Fruit fly (Drosophila melanogaster) whole organism, embryonic: Measurements from ENCODE around the gene djl.

Source experiments
- Ada2b ChIP-seq: fragments of 200-800 bp; sonication (Bioruptor generic); IDR thresholded peaks from 2 replicates; pipeline ENCODE4 v1.3.6; 2022; ENCODE audit warnings: missing biosample characterization, missing genetic modification characterization
- Asciz ChIP-seq: fragments of 200-800 bp; sonication (Bioruptor generic); optimal IDR thresholded peaks from 2 replicates; lab custom pipeline; 2017; ENCODE audit warnings: missing biosample characterization, mild to moderate bottlenecking, missing genetic modification characterization, missing genetic modification reagents
- B-H2 ChIP-seq: fragments of 200-800 bp; sonication (Bioruptor generic); optimal IDR thresholded peaks from 2 replicates; lab custom pipeline; 2018; ENCODE audit warnings: missing biosample characterization, mild to moderate bottlenecking, missing genetic modification characterization
- CG10147 ChIP-seq: fragments of 200-800 bp; sonication (Bioruptor generic); optimal IDR thresholded peaks from 2 replicates; lab custom pipeline; 2019; ENCODE audit warnings: missing biosample characterization, mild to moderate bottlenecking, missing genetic modification characterization, moderate library complexity
- CG1024 ChIP-seq: fragments of 200-800 bp; sonication (Bioruptor generic); IDR thresholded peaks from 2 replicates; pipeline ENCODE4 v1.3.6; 2022; ENCODE audit warnings: missing biosample characterization, missing genetic modification characterization
- CG10654 ChIP-seq: fragments of 200-800 bp; sonication (Bioruptor generic); optimal IDR thresholded peaks from 2 replicates; lab custom pipeline; 2016; ENCODE audit warnings: missing biosample characterization, missing genetic modification characterization
- CG11560 ChIP-seq: fragments of 200-800 bp; sonication (Bioruptor generic); IDR thresholded peaks from 3 replicates; pipeline ENCODE4 v1.3.6; 2022; ENCODE audit warnings: missing biosample characterization, missing genetic modification characterization
- CG12071 ChIP-seq: fragments of 200-800 bp; sonication (Bioruptor generic); optimal IDR thresholded peaks from 3 replicates; lab custom pipeline; 2018; ENCODE audit warnings: missing biosample characterization, mild to moderate bottlenecking, missing genetic modification characterization
- CG13123 ChIP-seq: fragments of 200-800 bp; sonication (Bioruptor generic); optimal IDR thresholded peaks from 2 replicates; lab custom pipeline; 2016; ENCODE audit warnings: missing biosample characterization, missing genetic modification characterization
- CG14050 ChIP-seq: fragments of 200-800 bp; sonication (Bioruptor generic); IDR thresholded peaks from 3 replicates; pipeline ENCODE4 v1.3.6; 2022; ENCODE audit warnings: missing biosample characterization, missing genetic modification characterization
- CG15073 ChIP-seq: fragments of 200-800 bp; sonication (Bioruptor generic); optimal IDR thresholded peaks from 2 replicates; lab custom pipeline; 2016; ENCODE audit warnings: missing biosample characterization, missing genetic modification characterization
- CG1602 ChIP-seq: fragments of 200-800 bp; sonication (Bioruptor generic); optimal IDR thresholded peaks from 3 replicates; lab custom pipeline; 2016; ENCODE audit warnings: missing biosample characterization, missing genetic modification characterization
- CG16815 ChIP-seq: fragments of 200-800 bp; sonication (Bioruptor generic); optimal IDR thresholded peaks from 3 replicates; lab custom pipeline; 2017; ENCODE audit warnings: missing biosample characterization, mild to moderate bottlenecking, missing genetic modification characterization
- CG17328 ChIP-seq: fragments of 200-800 bp; sonication (Bioruptor generic); IDR thresholded peaks from 2 replicates; pipeline ENCODE4 v1.3.6; 2022; ENCODE audit warnings: missing biosample characterization, missing genetic modification characterization
- CG2120 ChIP-seq: fragments of 200-800 bp; sonication (Bioruptor generic); optimal IDR thresholded peaks from 3 replicates; lab custom pipeline; 2016; ENCODE audit warnings: missing biosample characterization, missing genetic modification characterization
- CG2202 ChIP-seq: fragments of 200-800 bp; sonication (Bioruptor generic); optimal IDR thresholded peaks from 2 replicates; lab custom pipeline; 2018; ENCODE audit warnings: missing biosample characterization, mild to moderate bottlenecking, missing genetic modification characterization
- CG3065 ChIP-seq: fragments of 200-800 bp; sonication (Bioruptor generic); optimal IDR thresholded peaks from 2 replicates; lab custom pipeline; 2016; ENCODE audit warnings: missing biosample characterization, missing genetic modification characterization
- CG31224 ChIP-seq: fragments of 200-800 bp; sonication (Bioruptor generic); IDR thresholded peaks from 2 replicates; pipeline ENCODE4 v1.3.6; 2022; ENCODE audit warnings: missing biosample characterization, missing genetic modification characterization
- CG3163 ChIP-seq: fragments of 200-800 bp; sonication (Bioruptor generic); optimal IDR thresholded peaks from 3 replicates; lab custom pipeline; 2016; ENCODE audit warnings: missing biosample characterization, missing genetic modification characterization
- CG3838 ChIP-seq: fragments of 200-800 bp; sonication (Bioruptor generic); optimal IDR thresholded peaks from 3 replicates; lab custom pipeline; 2016; ENCODE audit warnings: missing biosample characterization, missing genetic modification characterization
- CG42726 ChIP-seq: fragments of 200-800 bp; sonication (Bioruptor generic); IDR thresholded peaks from 2 replicates; pipeline ENCODE4 v1.3.6; 2022; ENCODE audit warnings: missing biosample characterization, missing genetic modification characterization; ENCODE audit not compliant: partially characterized antibody
- CG4854 ChIP-seq: fragments of 200-800 bp; sonication (Bioruptor generic); optimal IDR thresholded peaks from 2 replicates; lab custom pipeline; 2016; ENCODE audit warnings: missing biosample characterization, missing genetic modification characterization, inconsistent platforms
- CG5245 ChIP-seq: fragments of 200-800 bp; sonication (Bioruptor generic); optimal IDR thresholded peaks from 3 replicates; lab custom pipeline; 2016; ENCODE audit warnings: missing biosample characterization, missing genetic modification characterization
- CG7963 ChIP-seq: fragments of 200-800 bp; sonication (Bioruptor generic); IDR thresholded peaks from 3 replicates; pipeline ENCODE4 v1.3.6; 2022; ENCODE audit warnings: missing biosample characterization, missing genetic modification characterization; ENCODE audit not compliant: partially characterized antibody
- CrebB ChIP-seq: fragments of 200-800 bp; sonication (Bioruptor generic); optimal IDR thresholded peaks from 3 replicates; lab custom pipeline; 2018; ENCODE audit warnings: missing biosample characterization, mild to moderate bottlenecking, missing genetic modification characterization
- Dp ChIP-seq: fragments of 200-800 bp; sonication (Bioruptor generic); optimal IDR thresholded peaks from 2 replicates; lab custom pipeline; 2018; ENCODE audit warnings: missing biosample characterization, mild to moderate bottlenecking, missing genetic modification characterization, moderate library complexity
- Elba2 ChIP-seq: fragments of 200-800 bp; sonication (Bioruptor generic); optimal IDR thresholded peaks from 3 replicates; lab custom pipeline; 2016; ENCODE audit warnings: missing biosample characterization, missing genetic modification characterization
- Fer1 ChIP-seq: fragments of 200-800 bp; sonication (Bioruptor generic); optimal IDR thresholded peaks from 2 replicates; lab custom pipeline; 2017; ENCODE audit warnings: missing biosample characterization, mild to moderate bottlenecking, missing genetic modification characterization
- Jarid2 ChIP-seq: fragments of 200-800 bp; sonication (Bioruptor generic); optimal IDR thresholded peaks from 3 replicates; lab custom pipeline; 2017; ENCODE audit warnings: mild to moderate bottlenecking, missing biosample characterization, missing genetic modification reagents, missing genetic modification characterization
- Myb ChIP-seq: fragments of 200-800 bp; sonication (Bioruptor generic); optimal IDR thresholded peaks from 2 replicates; lab custom pipeline; 2016; ENCODE audit warnings: missing biosample characterization, missing genetic modification characterization
- Ptx1 ChIP-seq: fragments of 200-800 bp; sonication (Bioruptor generic); IDR thresholded peaks from 2 replicates; pipeline ENCODE4 v1.3.6; 2022; ENCODE audit warnings: missing biosample characterization, missing genetic modification characterization
- Sox102F ChIP-seq: fragments of 200-800 bp; sonication (Bioruptor generic); optimal IDR thresholded peaks from 2 replicates; lab custom pipeline; 2018; ENCODE audit warnings: missing biosample characterization, mild to moderate bottlenecking, missing genetic modification characterization, moderate library complexity
- Spps ChIP-seq: fragments of 200-800 bp; sonication (Bioruptor generic); optimal IDR thresholded peaks from 2 replicates; lab custom pipeline; 2018; ENCODE audit warnings: missing biosample characterization, mild to moderate bottlenecking, missing genetic modification characterization
- bigmax ChIP-seq: fragments of 200-800 bp; sonication (Bioruptor generic); optimal IDR thresholded peaks from 2 replicates; lab custom pipeline; 2018; ENCODE audit warnings: missing biosample characterization, mild to moderate bottlenecking, missing genetic modification characterization
- cato ChIP-seq: fragments of 200-800 bp; sonication (Bioruptor generic); optimal IDR thresholded peaks from 2 replicates; lab custom pipeline; 2016; ENCODE audit warnings: missing biosample characterization, missing genetic modification characterization, borderline replicate concordance
- cg ChIP-seq: fragments of 200-800 bp; sonication (Bioruptor generic); optimal IDR thresholded peaks from 3 replicates; lab custom pipeline; 2019; ENCODE audit warnings: missing biosample characterization, mild to moderate bottlenecking, missing genetic modification characterization, moderate library complexity
- emc ChIP-seq: fragments of 200-800 bp; sonication (Bioruptor generic); optimal IDR thresholded peaks from 2 replicates; lab custom pipeline; 2016; ENCODE audit warnings: missing biosample characterization, missing genetic modification characterization
- fd96Cb ChIP-seq: fragments of 200-800 bp; sonication (Bioruptor generic); optimal IDR thresholded peaks from 2 replicates; lab custom pipeline; 2018; ENCODE audit warnings: missing biosample characterization, mild to moderate bottlenecking, missing genetic modification characterization, moderate library complexity
- fu2 ChIP-seq: fragments of 200-800 bp; sonication (Bioruptor generic); optimal IDR thresholded peaks from 2 replicates; lab custom pipeline; 2016; ENCODE audit warnings: missing biosample characterization, missing genetic modification characterization
- grn ChIP-seq: fragments of 200-800 bp; sonication (Bioruptor generic); optimal IDR thresholded peaks from 3 replicates; lab custom pipeline; 2017; ENCODE audit warnings: missing biosample characterization, missing genetic modification characterization
- hb ChIP-seq: fragments of 200-800 bp; sonication (Bioruptor generic); IDR thresholded peaks from 3 replicates; pipeline ENCODE4 v1.3.6; 2022; ENCODE audit warnings: missing biosample characterization, missing genetic modification characterization; ENCODE audit not compliant: partially characterized antibody
- jigr1 ChIP-seq: fragments of 200-800 bp; sonication (Bioruptor generic); IDR thresholded peaks from 3 replicates; pipeline ENCODE4 v1.3.6; 2022; ENCODE audit warnings: missing biosample characterization, missing genetic modification characterization
- jumu ChIP-seq: fragments of 200-800 bp; sonication (Bioruptor generic); optimal IDR thresholded peaks from 3 replicates; lab custom pipeline; 2016; ENCODE audit warnings: missing biosample characterization, missing genetic modification characterization
- kay ChIP-seq: fragments of 200-800 bp; sonication (Bioruptor generic); optimal IDR thresholded peaks from 2 replicates; lab custom pipeline; 2016; ENCODE audit warnings: missing biosample characterization, missing genetic modification characterization
- prd ChIP-seq, 3 experiments: fragments of >200 bp in 2 of 3; fragments of 200-800 bp in 1 of 3; sonication (Bioruptor generic) in 1 of 3; optimal IDR thresholded peaks in 2 of 3; IDR thresholded peaks in 1 of 3; 2 replicates in 2 of 3; 3 replicates in 1 of 3; pipeline versions ENCODE4 v1.3.6 to Lab custom; 2017 to 2022; ENCODE audit warnings: missing biosample characterization in 1 of 3, missing genetic modification characterization in 1 of 3
- ranshi ChIP-seq: fragments of 200-800 bp; sonication (Bioruptor generic); IDR thresholded peaks from 2 replicates; pipeline ENCODE4 v1.3.6; 2022; ENCODE audit warnings: missing biosample characterization, missing genetic modification characterization
- tna ChIP-seq: fragments of 200-800 bp; sonication (Bioruptor generic); IDR thresholded peaks from 2 replicates; pipeline ENCODE4 v1.3.6; 2022; ENCODE audit warnings: missing biosample characterization, missing genetic modification characterization; ENCODE audit not compliant: partially characterized antibody
- trem ChIP-seq: fragments of 200-800 bp; optimal IDR thresholded peaks from 3 replicates; lab custom pipeline; 2019; ENCODE audit warnings: missing biosample characterization, mild to moderate bottlenecking, missing genetic modification characterization, moderate library complexity
- vfl ChIP-seq: fragments of 200-800 bp; sonication (Bioruptor generic); optimal IDR thresholded peaks from 2 replicates; lab custom pipeline; 2016; ENCODE audit warnings: missing biosample characterization, missing genetic modification characterization

djl gene

dm6 chr3R:7108589-7109312 is 48.2 kb downstream of the djl start (continued):
- TF ChIP-seq CG42726 (GFP tag; lab: Robert Waterston, UW) (no peak), Myb (GFP tag; lab: Kevin White, UChicago) (peak; percentile 43), grn (GFP tag; lab: Kevin White, UChicago) (peak; percentile 58), CG17328 (GFP tag; lab: Robert Waterston, UW) (no peak), CG3163 (GFP tag; lab: Kevin White, UChicago) (peak; percentile 68), fd96Cb (peak; percentile 97), CG1602 (GFP tag; lab: Kevin White, UChicago) (peak; percentile 96), kay (GFP tag; lab: Kevin White, UChicago) (peak; percentile 91), fu2 (GFP tag; lab: Kevin White, UChicago) (peak; percentile 68), jumu (GFP tag; lab: Kevin White, UChicago) (peak; percentile 87), cato (GFP tag; lab: Kevin White, UChicago) (peak; percentile 95), Dp (GFP tag; lab: Kevin White, UChicago) (no peak), CG7963 (GFP tag; lab: Robert Waterston, UW) (no peak), CG12071 (GFP tag; lab: Kevin White, UChicago) (peak; percentile 80), ranshi (GFP tag; lab: Robert Waterston, UW) (no peak), CG31224 (no peak), CG2202 (peak; percentile 97), CG13123 (GFP tag; lab: Kevin White, UChicago) (peak; percentile 93), hb (GFP tag; lab: Robert Waterston, UW) (no peak), CG10147 (GFP tag; lab: Kevin White, UChicago) (peak; percentile 72), cg (GFP tag; lab: Kevin White, UChicago) (peak; percentile 95), vfl (GFP tag; lab: Kevin White, UChicago) (no peak), Ada2b (GFP tag; lab: Robert Waterston, UW) (no peak), CrebB (tag; lab: Kevin White, UChicago) (peak; percentile 90), CG2120 (GFP tag; lab: Kevin White, UChicago) (peak; percentile 48), CG3838 (peak; percentile 86), CG14050 (GFP tag; lab: Robert Waterston, UW) (no peak), CG3065 (GFP tag; lab: Kevin White, UChicago) (peak; percentile 86), Sox102F (GFP tag; lab: Kevin White, UChicago) (peak; percentile 99), CG16815 (GFP tag; lab: Kevin White, UChicago) (peak; percentile 92), CG15073 (GFP tag; lab: Kevin White, UChicago) (peak; percentile 80), tna (GFP tag; lab: Robert Waterston, UW) (no peak), Asciz (GFP tag; lab: Kevin White, UChicago) (peak; percentile 97), CG11560 (no peak), CG10654 (GFP tag; lab: Kevin White, UChicago) (peak; percentile 94), Fer1 (GFP tag; lab: Kevin White, UChicago) (peak; percentile 63), CG4854 (GFP tag; lab: Kevin White, UChicago) (peak; percentile 81), CG5245 (peak; percentile 93), jigr1 (no peak), Ptx1 (GFP tag; lab: Robert Waterston, UW) (no peak), prd (optimal IDR thresholded peaks at IDR 0.05; lab: Kevin White, UChicago) (no peak), prd (GFP tag; IDR thresholded peaks at IDR 0.05; lab: Robert Waterston, UW) (no peak), trem (tag; lab: Kevin White, UChicago) (peak; percentile 96), emc (GFP tag; lab: Kevin White, UChicago) (no peak), Elba2 (GFP tag; lab: Kevin White, UChicago) (peak; percentile 86), Jarid2 (GFP tag; lab: Kevin White, UChicago) (peak; percentile 70), bigmax (GFP tag; lab: Kevin White, UChicago) (no peak), CG1024 (GFP tag; lab: Robert Waterston, UW) (no peak), B-H2 (GFP tag; lab: Kevin White, UChicago) (no peak), Spps (tag; lab: Kevin White, UChicago) (peak; percentile 97)
